Worm (Caenorhabditis elegans): ENCODE data around the gene srh-184.

- no peak for TF ChIP-seq ces-1 (GFP tag; optimal IDR thresholded peaks at IDR 0.05)
- no peak for TF ChIP-seq nhr-28 (tag; optimal IDR thresholded peaks at IDR 0.05)
- no peak for TF ChIP-seq elt-1 (tag; optimal IDR thresholded peaks at IDR 0.05; ENCODE audit: borderline replicate concordance, insufficient read depth)
- no peak for TF ChIP-seq snpc-4 (tag; optimal IDR thresholded peaks at IDR 0.05)
- TF ChIP-seq nhr-76 (tag; optimal IDR thresholded peaks at IDR 0.05): no peak
- no peak for TF ChIP-seq unc-39 (tag; optimal IDR thresholded peaks at IDR 0.05)
- TF ChIP-seq blmp-1 (tag; optimal IDR thresholded peaks at IDR 0.05): no peak
- no peak for TF ChIP-seq hlh-1 (tag; optimal IDR thresholded peaks at IDR 0.05)
- TF ChIP-seq mab-5 (tag; optimal IDR thresholded peaks at IDR 0.05): no peak
- no peak for TF ChIP-seq unc-62 (GFP tag; optimal IDR thresholded peaks at IDR 0.05)
- TF ChIP-seq elt-3 (tag; optimal IDR thresholded peaks at IDR 0.05): no peak
- TF ChIP-seq mep-1 (tag; optimal IDR thresholded peaks at IDR 0.05): no peak
- TF ChIP-seq ceh-39 (tag; optimal IDR thresholded peaks at IDR 0.05): no peak
These were observed 43.9 kb downstream of the srh-184 start, which contains the start of gene F28H7.7 for ce11 chrV:10754050-10754449.

Measured in whole organism, mixed stage, embryonic.